Worm (Caenorhabditis elegans) whole organism, L2 larva: ENCODE results near the gene Y39H10B.3.

Source experiments
- C34F6.9 ChIP-seq: fragments of 150-350 bp; optimal IDR thresholded peaks from 2 replicates; lab custom pipeline; 2014; ENCODE audit warnings: missing biosample characterization, missing genetic modification characterization
- F13H6.1 ChIP-seq: sonication (generic microtip); optimal IDR thresholded peaks from 2 replicates; lab custom pipeline; 2016; ENCODE audit warnings: missing genetic modification characterization, missing compliant biosample characterization
- R02D3.7 ChIP-seq: fragments of 150-350 bp; optimal IDR thresholded peaks from 2 replicates; lab custom pipeline; 2014; ENCODE audit warnings: missing biosample characterization, missing genetic modification characterization
- Y55F3AM.14 ChIP-seq: fragments of 200-800 bp; sonication (Bioruptor generic); optimal IDR thresholded peaks from 2 replicates; lab custom pipeline; 2018; ENCODE audit warnings: mild to moderate bottlenecking, missing genetic modification characterization, missing compliant biosample characterization
- ZK546.5 ChIP-seq: sonication (generic microtip); optimal IDR thresholded peaks from 2 replicates; lab custom pipeline; 2017; ENCODE audit warnings: missing biosample characterization, missing genetic modification characterization
- alr-1 ChIP-seq: fragments of 150-350 bp; optimal IDR thresholded peaks from 2 replicates; lab custom pipeline; 2014; ENCODE audit warnings: missing biosample characterization, missing genetic modification characterization
- aly-2 ChIP-seq: fragments of 150-350 bp; optimal IDR thresholded peaks from 2 replicates; lab custom pipeline; 2014; ENCODE audit warnings: missing biosample characterization, missing genetic modification characterization
- ama-1 ChIP-seq: fragments of 150-350 bp; optimal IDR thresholded peaks from 2 replicates; lab custom pipeline; 2018; ENCODE audit warnings: inconsistent platforms
- blmp-1 ChIP-seq: sonication (generic microtip); optimal IDR thresholded peaks from 2 replicates; lab custom pipeline; 2017; ENCODE audit warnings: missing genetic modification characterization, mild to moderate bottlenecking, missing compliant biosample characterization, antibody characterized with exemption, moderate library complexity; ENCODE audit not compliant: insufficient read depth
- ceh-16 ChIP-seq: fragments of 150-350 bp; optimal IDR thresholded peaks from 2 replicates; lab custom pipeline; 2014; ENCODE audit warnings: missing biosample characterization, missing genetic modification characterization
- ceh-82 ChIP-seq: fragments of 150-350 bp; optimal IDR thresholded peaks from 2 replicates; lab custom pipeline; 2014; ENCODE audit warnings: missing biosample characterization, missing genetic modification characterization
- crh-2 ChIP-seq: sonication (generic microtip); optimal IDR thresholded peaks from 2 replicates; lab custom pipeline; 2017; ENCODE audit warnings: missing biosample characterization, missing genetic modification characterization
- dmd-4 ChIP-seq: sonication (generic microtip); optimal IDR thresholded peaks from 2 replicates; lab custom pipeline; 2017; ENCODE audit warnings: missing biosample characterization, missing genetic modification characterization
- egl-27 ChIP-seq: sonication (generic microtip); optimal IDR thresholded peaks from 3 replicates; lab custom pipeline; 2017; ENCODE audit warnings: missing biosample characterization, missing genetic modification reagents, missing genetic modification characterization
- elt-1 ChIP-seq: fragments of 150-350 bp; optimal IDR thresholded peaks from 2 replicates; lab custom pipeline; 2014; ENCODE audit warnings: missing biosample characterization, missing genetic modification characterization
- elt-3 ChIP-seq: sonication (generic microtip); optimal IDR thresholded peaks from 2 replicates; lab custom pipeline; 2017; ENCODE audit warnings: missing biosample characterization, missing genetic modification characterization
- fos-1 ChIP-seq: fragments of 150-350 bp; optimal IDR thresholded peaks from 2 replicates; lab custom pipeline; 2014; ENCODE audit warnings: missing biosample characterization, missing genetic modification characterization
- gmeb-1 ChIP-seq: fragments of 150-350 bp; optimal IDR thresholded peaks from 2 replicates; lab custom pipeline; 2014; ENCODE audit warnings: missing biosample characterization, missing genetic modification characterization
- lin-11 ChIP-seq: fragments of 150-350 bp; sonication (generic microtip); optimal IDR thresholded peaks from 2 replicates; lab custom pipeline; 2014; ENCODE audit warnings: missing biosample characterization, missing genetic modification characterization, inconsistent platforms, mixed read lengths
- lin-13 ChIP-seq: fragments of 150-350 bp; optimal IDR thresholded peaks from 2 replicates; lab custom pipeline; 2014; ENCODE audit warnings: missing biosample characterization, missing genetic modification reagents, missing genetic modification characterization
- lin-39 ChIP-seq: fragments of 150-350 bp; optimal IDR thresholded peaks from 2 replicates; lab custom pipeline; 2014; ENCODE audit warnings: missing biosample characterization, missing genetic modification reagents, missing genetic modification characterization
- lsy-2 ChIP-seq, 2 experiments: fragments of 150-350 bp in 1 of 2; sonication (generic microtip) in 1 of 2; optimal IDR thresholded peaks; 2 replicates each; lab custom pipeline; 2014 to 2017; ENCODE audit warnings: missing biosample characterization in 2 of 2, missing genetic modification characterization in 2 of 2
- mab-5 ChIP-seq: fragments of 150-350 bp; optimal IDR thresholded peaks from 2 replicates; lab custom pipeline; 2014; ENCODE audit warnings: missing biosample characterization, missing genetic modification characterization
- mbf-1 ChIP-seq: sonication (generic microtip); optimal IDR thresholded peaks from 2 replicates; lab custom pipeline; 2017; ENCODE audit warnings: missing biosample characterization, missing genetic modification characterization
- mdl-1 ChIP-seq, 2 experiments: fragments of 150-350 bp in 1 of 2; sonication (generic microtip) in 1 of 2; optimal IDR thresholded peaks; 2 replicates each; lab custom pipeline; 2017; ENCODE audit warnings: missing biosample characterization in 2 of 2, missing genetic modification characterization in 2 of 2
- nhr-10 ChIP-seq: sonication (generic microtip); optimal IDR thresholded peaks from 2 replicates; lab custom pipeline; 2017; ENCODE audit warnings: missing biosample characterization, missing genetic modification characterization
- nhr-11 ChIP-seq: fragments of 150-350 bp; optimal IDR thresholded peaks from 2 replicates; lab custom pipeline; 2014; ENCODE audit warnings: missing biosample characterization, missing genetic modification characterization
- nhr-12 ChIP-seq: fragments of 150-350 bp; optimal IDR thresholded peaks from 2 replicates; lab custom pipeline; 2014; ENCODE audit warnings: missing biosample characterization, missing genetic modification characterization
- nhr-129 ChIP-seq: fragments of 150-350 bp; optimal IDR thresholded peaks from 2 replicates; lab custom pipeline; 2014; ENCODE audit warnings: missing biosample characterization, missing genetic modification characterization
- nhr-21 ChIP-seq: fragments of 150-350 bp; optimal IDR thresholded peaks from 2 replicates; lab custom pipeline; 2014; ENCODE audit warnings: missing biosample characterization, missing genetic modification characterization
- nhr-23 ChIP-seq: fragments of 150-350 bp; optimal IDR thresholded peaks from 2 replicates; lab custom pipeline; 2014; ENCODE audit warnings: missing biosample characterization, missing genetic modification reagents, missing genetic modification characterization
- nhr-237 ChIP-seq: fragments of 150-350 bp; optimal IDR thresholded peaks from 2 replicates; lab custom pipeline; 2014; ENCODE audit warnings: missing biosample characterization, missing genetic modification characterization
- nhr-25 ChIP-seq: fragments of 150-350 bp; sonication (generic microtip); optimal IDR thresholded peaks from 3 replicates; lab custom pipeline; 2014; ENCODE audit warnings: missing biosample characterization, missing genetic modification characterization
- nhr-6 ChIP-seq: fragments of 150-350 bp; optimal IDR thresholded peaks from 2 replicates; lab custom pipeline; 2014; ENCODE audit warnings: missing biosample characterization, missing genetic modification characterization
- nhr-77 ChIP-seq: fragments of 150-350 bp; optimal IDR thresholded peaks from 2 replicates; lab custom pipeline; 2014; ENCODE audit warnings: missing biosample characterization, missing genetic modification characterization
- peb-1 ChIP-seq: fragments of 150-350 bp; optimal IDR thresholded peaks from 2 replicates; lab custom pipeline; 2014; ENCODE audit warnings: missing biosample characterization, missing genetic modification characterization
- sem-4 ChIP-seq: fragments of 150-350 bp; optimal IDR thresholded peaks from 2 replicates; lab custom pipeline; 2014; ENCODE audit warnings: missing biosample characterization, missing genetic modification reagents, missing genetic modification characterization
- skn-1 ChIP-seq: sonication (generic microtip); optimal IDR thresholded peaks from 2 replicates; lab custom pipeline; 2017; ENCODE audit warnings: missing biosample characterization, missing genetic modification characterization
- sma-3 ChIP-seq: sonication (generic microtip); optimal IDR thresholded peaks from 2 replicates; lab custom pipeline; 2016; ENCODE audit warnings: missing genetic modification reagents, missing genetic modification characterization, missing compliant biosample characterization
- sma-9 ChIP-seq, 2 experiments: fragments of 150-350 bp in 1 of 2; sonication (generic microtip) in 1 of 2; optimal IDR thresholded peaks; 2 replicates each; lab custom pipeline; 2014 to 2016; ENCODE audit warnings: missing genetic modification characterization in 2 of 2, mild to moderate bottlenecking in 1 of 2, missing biosample characterization in 1 of 2, missing compliant biosample characterization in 1 of 2, missing genetic modification reagents in 1 of 2, moderate library complexity in 1 of 2
- snpc-4 ChIP-seq: fragments of 150-350 bp; optimal IDR thresholded peaks from 2 replicates; lab custom pipeline; 2014; ENCODE audit warnings: missing biosample characterization, missing genetic modification characterization
- unc-39 ChIP-seq: fragments of 150-350 bp; optimal IDR thresholded peaks from 2 replicates; lab custom pipeline; 2014; ENCODE audit warnings: missing biosample characterization, missing genetic modification characterization
- unc-55 ChIP-seq: fragments of 150-350 bp; sonication (generic microtip); optimal IDR thresholded peaks from 3 replicates; lab custom pipeline; 2014; ENCODE audit warnings: missing biosample characterization, missing genetic modification reagents, missing genetic modification characterization
- unc-62 ChIP-seq: fragments of 150-350 bp; optimal IDR thresholded peaks from 2 replicates; lab custom pipeline; 2014; ENCODE audit warnings: missing biosample characterization, missing genetic modification reagents, missing genetic modification characterization
- zag-1 ChIP-seq: fragments of 150-350 bp; optimal IDR thresholded peaks from 2 replicates; lab custom pipeline; 2014; ENCODE audit warnings: missing biosample characterization, missing genetic modification characterization
- ztf-1 ChIP-seq: fragments of 200-800 bp; sonication (Bioruptor generic); conservative IDR thresholded peaks from 2 replicates; pipeline ENCODE4 v1.3.6; 2022; ENCODE audit warnings: missing genetic modification characterization, missing compliant biosample characterization
- ztf-11 ChIP-seq: sonication (generic microtip); optimal IDR thresholded peaks from 2 replicates; lab custom pipeline; 2017; ENCODE audit warnings: missing biosample characterization, missing genetic modification characterization
- ztf-4 ChIP-seq: fragments of 150-350 bp; optimal IDR thresholded peaks from 2 replicates; lab custom pipeline; 2014; ENCODE audit warnings: missing biosample characterization, missing genetic modification characterization

The Y39H10B.3 gene

ce11 chrV:3633041-3633440, 37.6 kb upstream of the Y39H10B.3 start, which contains the start of gene F59B1.2:
TSS of gene F59B1.2 (plus strand) at chrV:3633341.
- no peak for TF ChIP-seq nhr-23
- TF ChIP-seq lin-13 (GFP tag; lab: Kevin White, UChicago) = no peak
- TF ChIP-seq alr-1 (tag; lab: Kevin White, UChicago) = no peak
- no peak for TF ChIP-seq nhr-10 (tag; lab: Kevin White, UChicago)
- TF ChIP-seq unc-55 = no peak
- no peak for TF ChIP-seq ama-1 (lab: Kevin White, UChicago)
- no peak for TF ChIP-seq ztf-1
- TF ChIP-seq elt-3 = no peak
- no peak for TF ChIP-seq lsy-2 (tag; optimal IDR thresholded peaks at IDR 0.05; lab: Kevin White, UChicago)
- TF ChIP-seq, all 48 proteins: peak for 0

DNA sequence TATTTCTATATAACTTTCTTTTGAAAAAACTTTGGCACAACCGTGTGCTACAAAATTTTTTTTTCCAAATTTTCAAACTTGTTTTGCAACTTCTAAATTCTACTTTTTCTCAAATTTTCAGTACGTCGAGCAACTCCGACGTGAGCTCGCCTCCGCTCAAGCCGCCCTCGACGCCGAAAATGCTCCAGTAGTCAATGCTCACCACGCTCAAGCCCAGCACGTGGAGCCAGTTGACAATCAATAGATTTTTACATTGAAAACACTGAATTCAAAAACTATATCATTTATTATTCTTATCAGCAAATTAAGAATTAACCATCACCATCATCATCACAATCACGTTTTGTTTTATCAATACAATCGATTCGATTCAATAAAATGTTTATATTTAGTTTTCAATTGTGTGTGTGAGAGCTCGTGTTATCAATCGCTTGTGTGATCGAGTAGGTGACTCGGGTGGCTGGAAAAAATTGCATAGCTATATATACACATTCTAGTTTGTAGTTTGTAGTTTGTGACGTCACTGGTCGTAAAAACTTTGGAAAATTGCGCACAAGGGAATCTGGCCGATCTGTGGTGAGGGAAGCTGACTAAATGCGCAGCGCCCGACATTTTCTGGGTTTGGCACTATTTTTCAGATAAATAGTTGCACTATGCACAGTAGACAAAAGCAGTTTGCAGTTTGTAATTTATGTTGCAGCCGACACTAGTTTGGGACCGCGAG, 36.1 kb upstream of the Y39H10B.3 start:
- TF ChIP-seq F13H6.1 (tag; lab: Kevin White, UChicago) (peak; percentile 42), sma-3 (GFP tag; lab: Kevin White, UChicago) (peak; percentile 3), egl-27 (tag; lab: Kevin White, UChicago) (no peak), skn-1 (peak; percentile 19), C34F6.9 (no peak), ztf-11 (tag; lab: Kevin White, UChicago) (no peak), mdl-1 (tag; optimal IDR thresholded peaks at IDR 0.05; lab: Kevin White, UChicago) (no peak), mbf-1 (tag; lab: Kevin White, UChicago) (no peak), ama-1 (lab: Kevin White, UChicago) (peak; percentile 22), ztf-1 (no peak), nhr-77 (no peak), nhr-21 (tag; lab: Kevin White, UChicago) (peak; percentile 4), sma-9 (GFP tag; optimal IDR thresholded peaks at IDR 0.05; lab: Kevin White, UChicago) (peak; percentile 50), sma-9 (tag; optimal IDR thresholded peaks at IDR 0.05; lab: Kevin White, UChicago) (no peak), nhr-23 (no peak), ceh-82 (tag; lab: Kevin White, UChicago) (no peak), unc-62 (GFP tag; lab: Kevin White, UChicago) (no peak), unc-55 (no peak), alr-1 (tag; lab: Kevin White, UChicago) (no peak), sem-4 (tag; lab: Kevin White, UChicago) (no peak), nhr-129 (peak; percentile 24), elt-1 (no peak), nhr-11 (tag; lab: Kevin White, UChicago) (no peak), lin-11 (tag; lab: Kevin White, UChicago) (no peak), mab-5 (no peak), peb-1 (tag; lab: Kevin White, UChicago) (no peak), lsy-2 (tag; optimal IDR thresholded peaks at IDR 0.05; lab: Kevin White, UChicago) (no peak), gmeb-1 (tag; lab: Kevin White, UChicago) (peak; percentile 18), snpc-4 (tag; lab: Kevin White, UChicago) (no peak), ceh-16 (tag; lab: Kevin White, UChicago) (no peak), nhr-6 (tag; lab: Kevin White, UChicago) (no peak), lin-39 (no peak), lin-13 (GFP tag; lab: Kevin White, UChicago) (peak; percentile 12), nhr-25 (tag; lab: Kevin White, UChicago) (no peak), nhr-237 (tag; lab: Kevin White, UChicago) (no peak), R02D3.7 (tag; lab: Kevin White, UChicago) (no peak), blmp-1 (no peak), ZK546.5 (tag; lab: Kevin White, UChicago) (no peak), crh-2 (tag; lab: Kevin White, UChicago) (peak; percentile 57), nhr-12 (tag; lab: Kevin White, UChicago) (no peak), Y55F3AM.14 (no peak), elt-3 (no peak), unc-39 (tag; lab: Kevin White, UChicago) (no peak), zag-1 (tag; lab: Kevin White, UChicago) (no peak), nhr-10 (tag; lab: Kevin White, UChicago) (no peak), aly-2 (no peak), fos-1 (peak; percentile 75), ztf-4 (no peak), dmd-4 (tag; lab: Kevin White, UChicago) (no peak)
